Fruit fly (Drosophila melanogaster) whole organism, embryonic: Measurements from ENCODE around the gene E2f1.

Source experiments
- C15 ChIP-seq: fragments of 200-800 bp; sonication (Bioruptor generic); IDR thresholded peaks from 3 replicates; pipeline ENCODE4 v1.3.6; 2022; ENCODE audit warnings: missing biosample characterization, missing genetic modification characterization
- CG10209 ChIP-seq: fragments of 200-800 bp; sonication (Bioruptor generic); optimal IDR thresholded peaks from 3 replicates; lab custom pipeline; 2017; ENCODE audit warnings: missing biosample characterization, mild to moderate bottlenecking, missing genetic modification characterization, missing genetic modification reagents
- CG10321 ChIP-seq: fragments of 200-800 bp; sonication (Bioruptor generic); IDR thresholded peaks from 2 replicates; pipeline ENCODE4 v1.3.6; 2022; ENCODE audit warnings: missing biosample characterization, missing genetic modification characterization
- CG11504 ChIP-seq: fragments of 200-800 bp; sonication (Bioruptor generic); optimal IDR thresholded peaks from 3 replicates; lab custom pipeline; 2019; ENCODE audit warnings: missing biosample characterization, mild to moderate bottlenecking, missing genetic modification characterization, moderate library complexity
- CG12942 ChIP-seq: fragments of 200-800 bp; sonication (Bioruptor generic); optimal IDR thresholded peaks from 3 replicates; lab custom pipeline; 2016; ENCODE audit warnings: missing biosample characterization, missing genetic modification characterization
- CG13624 ChIP-seq: fragments of 200-800 bp; sonication (Bioruptor generic); optimal IDR thresholded peaks from 2 replicates; lab custom pipeline; 2016; ENCODE audit warnings: missing biosample characterization, missing genetic modification characterization
- CG16815 ChIP-seq: fragments of 200-800 bp; sonication (Bioruptor generic); optimal IDR thresholded peaks from 3 replicates; lab custom pipeline; 2017; ENCODE audit warnings: missing biosample characterization, mild to moderate bottlenecking, missing genetic modification characterization
- CG18619 ChIP-seq: fragments of 200-800 bp; sonication (Bioruptor generic); optimal IDR thresholded peaks from 3 replicates; lab custom pipeline; 2017; ENCODE audit warnings: missing biosample characterization, mild to moderate bottlenecking, missing genetic modification characterization
- CG2712 ChIP-seq: fragments of 200-800 bp; optimal IDR thresholded peaks from 3 replicates; lab custom pipeline; 2019; ENCODE audit warnings: missing biosample characterization, mild to moderate bottlenecking, missing genetic modification characterization, moderate library complexity
- CG6791 ChIP-seq: fragments of 200-800 bp; sonication (Bioruptor generic); IDR thresholded peaks from 3 replicates; pipeline ENCODE4 v1.3.6; 2022; ENCODE audit warnings: missing biosample characterization, missing genetic modification characterization; ENCODE audit not compliant: partially characterized antibody
- CG8765 ChIP-seq: fragments of 200-800 bp; sonication (Bioruptor generic); IDR thresholded peaks from 2 replicates; pipeline ENCODE4 v1.3.6; 2022; ENCODE audit warnings: missing biosample characterization, missing genetic modification characterization
- CG9437 ChIP-seq: fragments of 200-800 bp; sonication (Bioruptor generic); optimal IDR thresholded peaks from 2 replicates; lab custom pipeline; 2018; ENCODE audit warnings: missing biosample characterization, mild to moderate bottlenecking, missing genetic modification characterization
- CG9797 ChIP-seq: fragments of 200-800 bp; sonication (Bioruptor generic); optimal IDR thresholded peaks from 3 replicates; lab custom pipeline; 2018; ENCODE audit warnings: missing biosample characterization, mild to moderate bottlenecking, missing genetic modification characterization
- D19B ChIP-seq: fragments of 200-800 bp; sonication (Bioruptor generic); optimal IDR thresholded peaks from 2 replicates; lab custom pipeline; 2017; ENCODE audit warnings: missing biosample characterization, mild to moderate bottlenecking, missing genetic modification characterization
- Deaf1 ChIP-seq: fragments of 200-800 bp; optimal IDR thresholded peaks from 3 replicates; lab custom pipeline; 2019; ENCODE audit warnings: missing biosample characterization, mild to moderate bottlenecking, missing genetic modification characterization, moderate library complexity
- Dip2 ChIP-seq: fragments of 200-800 bp; sonication (Bioruptor generic); IDR thresholded peaks from 2 replicates; pipeline ENCODE4 v1.3.6; 2022; ENCODE audit warnings: missing biosample characterization, missing genetic modification characterization
- Dll ChIP-seq: fragments of 200-800 bp; sonication (Bioruptor generic); IDR thresholded peaks from 4 replicates; pipeline ENCODE4 v1.3.6; 2022; ENCODE audit warnings: missing biosample characterization, missing genetic modification characterization; ENCODE audit not compliant: partially characterized antibody
- Fer3 ChIP-seq: fragments of 200-800 bp; sonication (Bioruptor generic); optimal IDR thresholded peaks from 2 replicates; lab custom pipeline; 2018; ENCODE audit warnings: missing biosample characterization, mild to moderate bottlenecking, missing genetic modification characterization, moderate library complexity
- HLH4C ChIP-seq: fragments of 200-800 bp; sonication (Bioruptor generic); IDR thresholded peaks from 3 replicates; pipeline ENCODE4 v1.3.6; 2022; ENCODE audit warnings: missing biosample characterization, missing genetic modification characterization; ENCODE audit not compliant: partially characterized antibody
- NK7.1 ChIP-seq: fragments of 200-800 bp; sonication (Bioruptor generic); optimal IDR thresholded peaks from 3 replicates; lab custom pipeline; 2016; ENCODE audit warnings: missing biosample characterization, missing genetic modification characterization
- Nf-YA ChIP-seq: fragments of 200-800 bp; sonication (Bioruptor generic); IDR thresholded peaks from 2 replicates; pipeline ENCODE4 v1.3.6; 2022; ENCODE audit warnings: missing biosample characterization, missing genetic modification characterization
- Poxn ChIP-seq: fragments of 200-800 bp; sonication (Bioruptor generic); IDR thresholded peaks from 2 replicates; pipeline ENCODE4 v1.3.6; 2022; ENCODE audit warnings: missing biosample characterization, missing genetic modification characterization
- abd-A ChIP-seq: fragments of 200-800 bp; sonication (Bioruptor generic); optimal IDR thresholded peaks from 3 replicates; lab custom pipeline; 2019; ENCODE audit warnings: missing biosample characterization, mild to moderate bottlenecking, missing genetic modification characterization, moderate library complexity
- al ChIP-seq: fragments of 200-800 bp; sonication (Bioruptor generic); IDR thresholded peaks from 2 replicates; pipeline ENCODE4 v1.3.6; 2022; ENCODE audit warnings: missing biosample characterization, missing genetic modification characterization
- aop ChIP-seq: fragments of 200-800 bp; sonication (Bioruptor generic); IDR thresholded peaks from 2 replicates; pipeline ENCODE4 v1.3.6; 2022; ENCODE audit warnings: missing biosample characterization, missing genetic modification characterization
- br ChIP-seq: fragments of >200 bp; optimal IDR thresholded peaks from 2 replicates; lab custom pipeline; 2017
- cg ChIP-seq: fragments of 200-800 bp; sonication (Bioruptor generic); optimal IDR thresholded peaks from 3 replicates; lab custom pipeline; 2019; ENCODE audit warnings: missing biosample characterization, mild to moderate bottlenecking, missing genetic modification characterization, moderate library complexity
- ci ChIP-seq: fragments of 200-800 bp; sonication (Bioruptor generic); IDR thresholded peaks from 3 replicates; pipeline ENCODE4 v1.3.6; 2022; ENCODE audit warnings: missing biosample characterization, missing genetic modification characterization
- crp ChIP-seq, 2 experiments: fragments of 200-800 bp; sonication (Bioruptor generic); optimal IDR thresholded peaks; 2 replicates in 1 of 2; 3 replicates in 1 of 2; lab custom pipeline; 2017; ENCODE audit warnings: missing biosample characterization in 2 of 2, missing genetic modification characterization in 2 of 2, mild to moderate bottlenecking in 1 of 2, moderate library complexity in 1 of 2
- dmrt99B ChIP-seq: fragments of 200-800 bp; sonication (Bioruptor generic); optimal IDR thresholded peaks from 2 replicates; lab custom pipeline; 2018; ENCODE audit warnings: missing biosample characterization, mild to moderate bottlenecking, missing genetic modification characterization, moderate library complexity
- dpn ChIP-seq, 2 experiments: fragments of 200-800 bp; sonication (Bioruptor generic); optimal IDR thresholded peaks; 3 replicates each; lab custom pipeline; 2016; ENCODE audit warnings: missing biosample characterization in 2 of 2, missing genetic modification characterization in 2 of 2
- en ChIP-seq: fragments of 200-800 bp; sonication (Bioruptor generic); optimal IDR thresholded peaks from 2 replicates; lab custom pipeline; 2016; ENCODE audit warnings: missing biosample characterization, missing genetic modification characterization
- esg ChIP-seq: fragments of 200-800 bp; sonication (Bioruptor generic); conservative IDR thresholded peaks from 2 replicates; pipeline ENCODE4 v1.3.6; 2022; ENCODE audit warnings: missing biosample characterization, missing genetic modification characterization
- eve ChIP-seq, 2 experiments: fragments of >200 bp; optimal IDR thresholded peaks; 2 replicates each; lab custom pipeline; 2017; ENCODE audit warnings: missing biosample characterization in 2 of 2, missing genetic modification characterization in 2 of 2
- mld ChIP-seq: fragments of 200-800 bp; sonication (Bioruptor generic); IDR thresholded peaks from 3 replicates; pipeline ENCODE4 v1.3.6; 2022; ENCODE audit warnings: missing biosample characterization, missing genetic modification characterization; ENCODE audit not compliant: partially characterized antibody
- nerfin-2 ChIP-seq: fragments of 200-800 bp; sonication (Bioruptor generic); IDR thresholded peaks from 2 replicates; pipeline ENCODE4 v1.3.6; 2022; ENCODE audit warnings: missing biosample characterization, missing genetic modification characterization; ENCODE audit not compliant: partially characterized antibody
- otp ChIP-seq: fragments of 200-800 bp; sonication (Bioruptor generic); IDR thresholded peaks from 3 replicates; pipeline ENCODE4, ENCODE4 v1.3.6; 2022; ENCODE audit warnings: missing biosample characterization, missing genetic modification characterization
- pan ChIP-seq, 4 experiments: fragments of >200 bp in 3 of 4; fragments of 200-800 bp in 1 of 4; sonication (Bioruptor generic) in 1 of 4; optimal IDR thresholded peaks in 3 of 4; IDR thresholded peaks in 1 of 4; 2 replicates each; pipeline versions ENCODE4 v1.3.6 to Lab custom; 2017 to 2022; ENCODE audit warnings: missing biosample characterization in 2 of 4, missing genetic modification characterization in 2 of 4, mixed read lengths in 1 of 4
- pb ChIP-seq: fragments of 200-800 bp; sonication (Bioruptor generic); optimal IDR thresholded peaks from 3 replicates; lab custom pipeline; 2016; ENCODE audit warnings: missing biosample characterization, missing genetic modification characterization
- pho ChIP-seq: fragments of 200-800 bp; sonication (Bioruptor generic); optimal IDR thresholded peaks from 2 replicates; lab custom pipeline; 2016; ENCODE audit warnings: missing biosample characterization, missing genetic modification characterization
- pros ChIP-seq: fragments of 200-800 bp; sonication (Bioruptor generic); optimal IDR thresholded peaks from 3 replicates; lab custom pipeline; 2019; ENCODE audit warnings: missing biosample characterization, mild to moderate bottlenecking, missing genetic modification characterization, moderate library complexity
- psq ChIP-seq: fragments of 200-800 bp; sonication (Bioruptor generic); optimal IDR thresholded peaks from 2 replicates; lab custom pipeline; 2017; ENCODE audit warnings: missing biosample characterization, missing genetic modification characterization
- row ChIP-seq: fragments of 200-800 bp; sonication (Bioruptor generic); IDR thresholded peaks from 3 replicates; pipeline ENCODE4 v1.3.6; 2022; ENCODE audit warnings: missing biosample characterization, missing genetic modification characterization
- schlank ChIP-seq: fragments of 200-800 bp; sonication (Bioruptor generic); optimal IDR thresholded peaks from 2 replicates; lab custom pipeline; 2018; ENCODE audit warnings: missing biosample characterization, mild to moderate bottlenecking, missing genetic modification characterization
- sens ChIP-seq: fragments of 200-800 bp; sonication (Bioruptor generic); peaks from one replicate; lab custom pipeline; 2016; ENCODE audit warnings: missing biosample characterization, missing genetic modification characterization
- tll ChIP-seq, 2 experiments: fragments of 200-800 bp in 1 of 2; fragments of >200 bp in 1 of 2; sonication (Bioruptor generic) in 1 of 2; optimal IDR thresholded peaks; 2 replicates each; lab custom pipeline; 2017 to 2019; ENCODE audit warnings: missing biosample characterization in 2 of 2, missing genetic modification characterization in 2 of 2, mild to moderate bottlenecking in 1 of 2, moderate library complexity in 1 of 2
- tup ChIP-seq: fragments of 200-800 bp; sonication (Bioruptor generic); optimal IDR thresholded peaks from 2 replicates; lab custom pipeline; 2016; ENCODE audit warnings: missing biosample characterization, mild to moderate bottlenecking, missing genetic modification characterization, moderate library complexity
- twi ChIP-seq: fragments of 200-800 bp; optimal IDR thresholded peaks from 2 replicates; lab custom pipeline; 2019; ENCODE audit warnings: missing biosample characterization, mild to moderate bottlenecking, missing genetic modification characterization, moderate library complexity

E2f1 gene

DNA sequence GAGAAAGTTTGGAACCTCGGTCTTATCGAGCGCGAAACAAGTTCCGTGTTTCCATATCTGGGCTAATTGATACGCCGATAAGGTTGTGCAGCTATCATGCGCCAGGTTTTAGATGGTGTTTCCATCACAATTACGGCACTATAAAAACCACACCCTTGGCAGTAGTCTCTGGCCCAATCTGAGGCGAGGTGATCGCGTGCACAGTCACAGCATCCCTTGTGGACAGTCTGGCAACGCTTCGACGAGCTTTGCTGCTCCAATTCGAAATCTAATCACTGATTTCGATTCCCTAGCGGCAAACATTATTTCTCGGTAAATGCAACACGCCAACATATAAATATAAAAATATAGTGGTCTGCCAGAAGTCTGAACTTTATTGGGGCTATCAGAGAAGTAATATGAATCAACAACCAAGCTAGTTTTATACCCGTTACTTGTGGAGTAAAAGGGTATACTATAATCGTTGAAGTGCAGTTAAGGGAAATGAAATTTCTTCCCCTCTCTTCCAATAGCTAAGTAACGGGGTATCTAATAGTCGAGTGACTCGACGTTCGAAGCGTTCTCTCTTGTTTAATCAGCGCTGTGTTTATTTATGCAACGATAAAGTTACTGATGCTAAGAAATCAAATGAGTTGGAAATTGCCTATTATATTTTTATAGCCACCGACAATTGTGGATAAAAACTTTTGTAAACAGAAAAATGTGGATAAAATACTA lies 1.8 kb downstream of the E2f1 start (continued):
- TF ChIP-seq al (GFP tag; lab: Robert Waterston, UW) (no peak), cg (GFP tag; lab: Kevin White, UChicago) (no peak), mld (no peak), tll (GFP tag; optimal IDR thresholded peaks at IDR 0.05; lab: Kevin White, UChicago) (no peak), aop (GFP tag; lab: Robert Waterston, UW) (no peak), nerfin-2 (GFP tag; lab: Robert Waterston, UW) (0 out of 2 replicates have a peak, but pooled peaks have one; percentile 35), Deaf1 (tag; lab: Kevin White, UChicago) (no peak), sens (GFP tag; lab: Kevin White, UChicago) (peak; percentile 19), CG10321 (GFP tag; lab: Robert Waterston, UW) (no peak), row (GFP tag; lab: Robert Waterston, UW) (peak; percentile 50; the same call in 2 of the 3 replicates), psq (GFP tag; lab: Kevin White, UChicago) (no peak), CG12942 (GFP tag; lab: Kevin White, UChicago) (no peak), schlank (no peak), CG6791 (GFP tag; lab: Robert Waterston, UW) (0 out of 3 replicates have a peak, but pooled peaks have one; percentile 45), CG11504 (tag; lab: Kevin White, UChicago) (peak; percentile 22), CG8765 (GFP tag; lab: Robert Waterston, UW) (no peak), dmrt99B (tag; lab: Kevin White, UChicago) (no peak), eve (GFP tag; optimal IDR thresholded peaks at IDR 0.05; lab: Kevin White, UChicago) (peak in 1 of 2 experiments; percentile 76), esg (no peak), abd-A (tag; lab: Kevin White, UChicago) (no peak), otp (GFP tag; lab: Robert Waterston, UW) (no peak), twi (no peak), HLH4C (GFP tag; lab: Robert Waterston, UW) (peak; percentile 73), Fer3 (tag; lab: Kevin White, UChicago) (no peak), crp (GFP tag; optimal IDR thresholded peaks at IDR 0.05; lab: Kevin White, UChicago) (no peak), D19B (GFP tag; lab: Kevin White, UChicago) (peak; percentile 68), CG10209 (GFP tag; lab: Kevin White, UChicago) (no peak), pb (GFP tag; lab: Kevin White, UChicago) (no peak), CG9437 (GFP tag; lab: Kevin White, UChicago) (no peak)

DNA sequence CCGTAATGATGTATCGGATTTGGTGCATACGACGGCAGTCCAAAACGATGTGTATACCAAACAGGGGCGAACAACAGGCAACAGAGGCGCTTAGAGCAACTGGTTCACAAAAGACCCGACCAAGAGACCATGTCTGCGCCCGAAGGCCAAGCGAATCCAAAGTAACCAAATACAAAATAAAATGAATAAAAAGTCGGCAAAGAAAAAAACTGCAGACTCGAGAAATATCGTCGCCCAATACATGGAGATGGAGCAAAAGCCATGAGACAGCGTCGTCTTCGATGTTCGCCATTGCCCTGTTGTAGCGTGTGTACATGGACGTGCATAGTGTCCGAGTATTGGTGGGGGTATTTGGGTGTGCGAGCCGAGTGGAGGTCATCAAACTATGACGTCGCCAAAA lies 2.4 kb downstream of the E2f1 start:
- TF ChIP-seq pan (optimal IDR thresholded peaks at IDR 0.05; lab: Kevin White, UChicago): no peak
- no peak for TF ChIP-seq pan (GFP tag; optimal IDR thresholded peaks at IDR 0.05 in 1 of 2, IDR thresholded peaks at IDR 0.05 in 1 of 2)
- TF ChIP-seq NK7.1 (GFP tag; lab: Kevin White, UChicago): no peak
- no peak for TF ChIP-seq esg
- TF ChIP-seq br: no peak
- TF ChIP-seq CG9797: no peak
- TF ChIP-seq CG13624: no peak
- no peak for TF ChIP-seq dpn (GFP tag; optimal IDR thresholded peaks at IDR 0.05; lab: Kevin White, UChicago)
- TF ChIP-seq pho (GFP tag; lab: Kevin White, UChicago): no peak
- no peak for TF ChIP-seq C15 (GFP tag; lab: Robert Waterston, UW)
- no peak for TF ChIP-seq CG2712 (tag; lab: Kevin White, UChicago)
- no peak for TF ChIP-seq Dip2
- no peak for TF ChIP-seq CG16815
- 0 out of 4 replicates have a peak, but pooled peaks have one; percentile 17 for TF ChIP-seq Dll
- TF ChIP-seq ci (GFP tag; lab: Robert Waterston, UW): peak; percentile 35; the same call in 1 of the 3 replicates
- peak; percentile 86 for TF ChIP-seq pros (GFP tag; lab: Kevin White, UChicago)
- no peak for TF ChIP-seq Poxn
- TF ChIP-seq en (GFP tag; lab: Kevin White, UChicago): no peak
- no peak for TF ChIP-seq CG18619 (GFP tag; lab: Kevin White, UChicago)
- TF ChIP-seq Nf-YA (GFP tag; lab: Robert Waterston, UW): no peak
- no peak for TF ChIP-seq twi
- TF ChIP-seq tup (GFP tag; lab: Kevin White, UChicago): no peak
